Worm (Caenorhabditis elegans) whole organism, L2 larva: ENCODE data around the gene sra-8.

Source experiments
- alr-1 ChIP-seq: fragments of 150-350 bp; optimal IDR thresholded peaks from 2 replicates; lab custom pipeline; 2014; ENCODE audit warnings: missing biosample characterization, missing genetic modification characterization
- nhr-12 ChIP-seq: fragments of 150-350 bp; optimal IDR thresholded peaks from 2 replicates; lab custom pipeline; 2014; ENCODE audit warnings: missing biosample characterization, missing genetic modification characterization
- nhr-23 ChIP-seq: fragments of 150-350 bp; optimal IDR thresholded peaks from 2 replicates; lab custom pipeline; 2014; ENCODE audit warnings: missing biosample characterization, missing genetic modification reagents, missing genetic modification characterization
- nhr-6 ChIP-seq: fragments of 150-350 bp; optimal IDR thresholded peaks from 2 replicates; lab custom pipeline; 2014; ENCODE audit warnings: missing biosample characterization, missing genetic modification characterization
- nhr-77 ChIP-seq: fragments of 150-350 bp; optimal IDR thresholded peaks from 2 replicates; lab custom pipeline; 2014; ENCODE audit warnings: missing biosample characterization, missing genetic modification characterization
- unc-39 ChIP-seq: fragments of 150-350 bp; optimal IDR thresholded peaks from 2 replicates; lab custom pipeline; 2014; ENCODE audit warnings: missing biosample characterization, missing genetic modification characterization
- unc-62 ChIP-seq: fragments of 150-350 bp; optimal IDR thresholded peaks from 2 replicates; lab custom pipeline; 2014; ENCODE audit warnings: missing biosample characterization, missing genetic modification reagents, missing genetic modification characterization

ce11 chrII:9537429-9537828 is at the start of gene sra-8:
- TF ChIP-seq nhr-12 (tag; lab: Kevin White, UChicago) (no peak), nhr-23 (tag; lab: Kevin White, UChicago) (no peak), unc-39 (no peak), nhr-6 (tag; lab: Kevin White, UChicago) (no peak), nhr-77 (tag; lab: Kevin White, UChicago) (no peak), unc-62 (GFP tag; lab: Kevin White, UChicago) (no peak), alr-1 (tag; lab: Kevin White, UChicago) (no peak)
